Fruit fly (Drosophila melanogaster) whole organism, embryonic: ENCODE results near the gene Bx.

Experiments used
- CG17612 ChIP-seq: fragments of 200-800 bp; sonication (Bioruptor generic); IDR thresholded peaks from 2 replicates; pipeline ENCODE4 v1.3.6; 2022; ENCODE audit warnings: missing biosample characterization, missing genetic modification characterization
- CG4404 ChIP-seq: fragments of 200-800 bp; sonication (Bioruptor generic); IDR thresholded peaks from 2 replicates; pipeline ENCODE4 v1.3.6; 2022; ENCODE audit warnings: missing biosample characterization, missing genetic modification characterization
- CG9817 ChIP-seq: fragments of 200-800 bp; sonication (Bioruptor generic); optimal IDR thresholded peaks from 2 replicates; lab custom pipeline; 2018; ENCODE audit warnings: missing biosample characterization, mild to moderate bottlenecking, missing genetic modification characterization, moderate library complexity
- HLH3B ChIP-seq: fragments of 200-800 bp; sonication (Bioruptor generic); IDR thresholded peaks from 2 replicates; pipeline ENCODE4 v1.3.6; 2022; ENCODE audit warnings: missing biosample characterization, missing genetic modification characterization
- da ChIP-seq: fragments of 200-800 bp; sonication (Bioruptor generic); optimal IDR thresholded peaks from 2 replicates; lab custom pipeline; 2016; ENCODE audit warnings: missing biosample characterization, missing genetic modification characterization
- grn ChIP-seq: fragments of 200-800 bp; sonication (Bioruptor generic); optimal IDR thresholded peaks from 3 replicates; lab custom pipeline; 2017; ENCODE audit warnings: missing biosample characterization, missing genetic modification characterization
- lilli ChIP-seq: fragments of 200-800 bp; sonication (Bioruptor generic); optimal IDR thresholded peaks from 3 replicates; lab custom pipeline; 2016; ENCODE audit warnings: missing biosample characterization, missing genetic modification characterization
- so ChIP-seq: fragments of 200-800 bp; sonication (Bioruptor generic); IDR thresholded peaks from 3 replicates; pipeline ENCODE4 v1.3.6; 2022; ENCODE audit warnings: missing biosample characterization, missing genetic modification characterization
- ssp ChIP-seq: fragments of 200-800 bp; sonication (Bioruptor generic); IDR thresholded peaks from 2 replicates; pipeline ENCODE4 v1.3.6; 2022; ENCODE audit warnings: missing biosample characterization, missing genetic modification characterization
- tup ChIP-seq: fragments of 200-800 bp; sonication (Bioruptor generic); optimal IDR thresholded peaks from 2 replicates; lab custom pipeline; 2016; ENCODE audit warnings: missing biosample characterization, mild to moderate bottlenecking, missing genetic modification characterization, moderate library complexity

- TF ChIP-seq grn (GFP tag; lab: Kevin White, UChicago): no peak
- no peak for TF ChIP-seq so (GFP tag; lab: Robert Waterston, UW)
- no peak for TF ChIP-seq da
- no peak for TF ChIP-seq tup (GFP tag; lab: Kevin White, UChicago)
- TF ChIP-seq CG17612: no peak
- TF ChIP-seq CG4404 (GFP tag; lab: Robert Waterston, UW): no peak
- no peak for TF ChIP-seq HLH3B
- TF ChIP-seq ssp (GFP tag; lab: Robert Waterston, UW): no peak
- TF ChIP-seq lilli (GFP tag; lab: Kevin White, UChicago): no peak
- no peak for TF ChIP-seq CG9817 (tag; lab: Kevin White, UChicago)
Measured at dm6 chrX:18524594-18525266, 9.5 kb downstream of the Bx start.
